Worm (Caenorhabditis elegans): ENCODE measurements around the gene Y81B9A.1.

ce11 chrX:9166921-9167320 is 25.3 kb upstream of the Y81B9A.1 start, which contains the start of gene B0563.10:
- TF ChIP-seq nhr-28 (tag; optimal IDR thresholded peaks at IDR 0.05): no peak
- no peak for TF ChIP-seq lin-13 (tag; optimal IDR thresholded peaks at IDR 0.05)
- TF ChIP-seq nhr-76 (tag; optimal IDR thresholded peaks at IDR 0.05): no peak
- no peak for TF ChIP-seq unc-62 (GFP tag; optimal IDR thresholded peaks at IDR 0.05)
- no peak for TF ChIP-seq snpc-4 (tag; optimal IDR thresholded peaks at IDR 0.05)
- TF ChIP-seq nhr-12 (tag; optimal IDR thresholded peaks at IDR 0.05): no peak
- no peak for TF ChIP-seq nhr-237 (tag; optimal IDR thresholded peaks at IDR 0.05)
